Fruit fly (Drosophila melanogaster) S2 (cell line): ENCODE results near the gene CheA84a.
A peak's percentile ranks its signal among the peaks of the same experiment; 100 is the strongest.

Source experiments
- CG8478 ChIP-seq: fragments of >200 bp; optimal IDR thresholded peaks from 2 replicates; lab custom pipeline; 2018
- CTCF ChIP-seq, 2 experiments: fragments of >200 bp; optimal IDR thresholded peaks; 2 replicates each; lab custom pipeline; 2018

The CheA84a gene

DNA sequence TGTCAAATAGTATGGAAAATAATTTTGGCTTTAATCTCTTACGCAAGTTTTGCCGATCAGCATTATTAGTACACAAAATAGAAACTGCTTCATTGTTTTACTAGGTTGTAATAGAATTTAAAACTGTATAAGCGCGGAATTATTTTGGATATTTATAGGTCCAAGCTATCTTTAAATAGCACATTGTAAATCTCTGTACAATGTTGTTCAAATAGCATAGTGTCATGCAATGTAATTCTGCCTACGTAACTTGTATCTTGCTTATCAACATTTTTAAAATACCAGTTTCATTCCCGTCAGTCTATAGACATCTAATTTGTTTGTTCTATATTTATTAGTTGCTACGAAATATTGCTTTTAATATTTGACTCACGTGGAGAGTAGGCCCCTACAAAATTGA is at the start of gene CheA84a:
Gene CheA84a, minus strand, starts transcription at position 101 of the 400 bp plus-strand sequence.
- TF ChIP-seq CTCF (optimal IDR thresholded peaks at IDR 0.05; lab: Kevin White, UChicago) (no peak), CG8478 (lab: Kevin White, UChicago) (no peak)

DNA sequence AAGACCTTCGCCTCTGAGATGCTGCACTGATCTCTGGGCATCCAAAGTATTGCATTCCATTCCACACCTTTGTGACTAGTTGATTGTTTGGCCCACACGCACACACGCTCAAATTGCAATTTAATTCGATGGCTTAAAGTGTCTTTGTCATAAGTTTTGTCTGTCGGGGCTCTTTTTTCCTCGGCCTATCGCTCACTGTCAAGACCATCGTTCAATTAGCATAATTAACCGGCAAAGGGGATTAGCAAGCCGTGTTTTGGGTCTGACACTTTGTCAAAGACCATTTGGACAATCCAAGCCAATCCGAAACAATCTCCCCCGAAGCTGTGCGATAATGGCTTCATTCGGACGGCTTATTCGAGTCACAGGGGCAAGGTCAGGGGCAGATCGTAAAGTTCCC is 49.7 kb upstream of the CheA84a start:
- TF ChIP-seq CG8478 (lab: Kevin White, UChicago) = no peak
- TF ChIP-seq CTCF (optimal IDR thresholded peaks at IDR 0.05; lab: Kevin White, UChicago) = no peak

- TF ChIP-seq CG8478 (lab: Kevin White, UChicago) = no peak
- TF ChIP-seq CTCF (optimal IDR thresholded peaks at IDR 0.05; lab: Kevin White, UChicago) = no peak
These were observed 46.9 kb upstream of the CheA84a start for dm6 chr3R:8251532-8251931.

DNA sequence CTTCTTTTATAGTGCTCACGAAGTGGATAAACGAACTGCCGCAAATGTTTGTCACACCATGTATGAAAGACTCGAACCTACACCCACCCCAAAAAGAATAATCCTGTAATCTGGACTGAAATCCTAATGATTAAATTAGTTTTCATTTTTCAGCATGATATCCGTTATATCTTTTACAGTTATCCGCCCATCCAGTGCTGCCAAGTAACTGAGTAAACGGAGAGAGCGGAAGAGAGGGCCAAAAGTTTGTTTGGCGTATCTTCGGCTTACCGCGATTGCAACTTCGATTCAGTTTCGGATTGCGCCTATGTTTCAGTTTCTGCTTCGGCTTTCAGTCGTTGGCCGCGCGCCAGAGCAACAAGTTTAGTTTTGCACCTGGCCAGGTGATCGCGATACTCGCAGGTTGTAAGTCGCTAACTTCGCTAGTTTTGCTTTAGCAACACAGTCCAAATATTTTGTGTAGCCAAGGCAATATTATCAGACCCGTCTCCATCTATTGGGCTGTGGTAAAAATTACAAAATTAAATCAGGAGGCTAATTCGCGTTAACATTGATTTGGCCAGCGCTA is 45.6 kb upstream of the CheA84a start, which contains the start of gene mtg:
Gene mtg, plus strand, starts transcription at position 332 of the 568 bp plus-strand sequence.
- TF ChIP-seq CG8478 (lab: Kevin White, UChicago) = no peak

- no peak for TF ChIP-seq CG8478 (lab: Kevin White, UChicago)
- no peak for TF ChIP-seq CTCF (optimal IDR thresholded peaks at IDR 0.05; lab: Kevin White, UChicago)
These were observed 43.5 kb upstream of the CheA84a start, which contains the start of gene CG15864 for dm6 chr3R:8248138-8248537. CG15864 (plus strand) TSS chr3R:8248438.

- TF ChIP-seq CTCF (optimal IDR thresholded peaks at IDR 0.05; lab: Kevin White, UChicago) (no peak), CG8478 (lab: Kevin White, UChicago) (no peak)
These were observed 39.1 kb upstream of the CheA84a start, which contains the start of the genes CG9636, CG18749 and CG33722 for dm6 chr3R:8243720-8244119. CG9636 (minus strand) TSS chr3R:8243792. CG18749 (plus strand) TSS chr3R:8244055. CG33722 (plus strand) TSS chr3R:8244055.

dm6 chr3R:8240302-8240682 is 35.7 kb upstream of the CheA84a start, which contains the start of gene Ada2b:
Ada2b (minus strand) TSS chr3R:8240515.
- TF ChIP-seq CTCF (optimal IDR thresholded peaks at IDR 0.05; lab: Kevin White, UChicago) = peak in 1 of 2 experiments; percentile 27
- no peak for TF ChIP-seq CG8478 (lab: Kevin White, UChicago)

DNA sequence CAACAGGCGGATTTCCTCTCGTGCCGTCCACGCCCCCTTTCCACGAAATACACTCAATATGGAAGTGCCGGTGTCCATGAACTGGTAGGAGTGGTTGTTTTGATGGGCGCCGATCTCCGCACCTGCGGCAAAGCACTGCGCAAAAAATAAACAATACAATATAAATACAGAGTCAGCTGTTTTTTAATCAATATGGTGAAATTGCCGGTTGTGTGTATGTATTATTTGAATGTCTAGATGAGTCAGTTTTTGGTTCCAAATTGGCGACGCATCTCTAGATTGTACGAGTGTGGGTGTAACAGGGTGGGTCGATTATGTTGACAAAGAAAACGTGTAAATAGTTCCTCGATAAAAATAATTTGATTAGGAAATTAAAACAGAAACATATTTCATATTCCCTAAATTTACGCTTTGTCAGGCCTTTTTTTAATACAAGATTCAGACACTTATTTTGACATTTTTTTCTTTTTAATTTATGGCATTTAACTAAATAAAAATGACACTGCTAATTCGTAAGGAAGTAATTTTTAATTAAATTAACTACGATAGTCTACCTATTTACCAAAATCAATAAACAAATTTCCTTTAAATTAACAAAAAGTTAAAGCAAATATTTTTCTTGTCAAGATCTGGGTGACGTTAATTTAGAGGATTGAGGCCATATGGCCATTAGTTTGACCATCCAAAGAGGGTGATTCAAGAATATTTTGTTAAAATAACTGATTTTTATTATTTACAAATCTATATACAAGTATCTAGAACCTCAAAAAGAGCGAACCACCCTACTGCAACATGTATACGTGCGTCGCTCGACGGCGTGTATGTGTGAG is 35.1 kb upstream of the CheA84a start:
- TF ChIP-seq CTCF (optimal IDR thresholded peaks at IDR 0.05; lab: Kevin White, UChicago) = no peak
- TF ChIP-seq CG8478 (lab: Kevin White, UChicago) = no peak

dm6 chr3R:8233864-8234263 is 29.2 kb upstream of the CheA84a start:
- TF ChIP-seq CG8478 (lab: Kevin White, UChicago) (no peak), CTCF (optimal IDR thresholded peaks at IDR 0.05; lab: Kevin White, UChicago) (no peak)

DNA sequence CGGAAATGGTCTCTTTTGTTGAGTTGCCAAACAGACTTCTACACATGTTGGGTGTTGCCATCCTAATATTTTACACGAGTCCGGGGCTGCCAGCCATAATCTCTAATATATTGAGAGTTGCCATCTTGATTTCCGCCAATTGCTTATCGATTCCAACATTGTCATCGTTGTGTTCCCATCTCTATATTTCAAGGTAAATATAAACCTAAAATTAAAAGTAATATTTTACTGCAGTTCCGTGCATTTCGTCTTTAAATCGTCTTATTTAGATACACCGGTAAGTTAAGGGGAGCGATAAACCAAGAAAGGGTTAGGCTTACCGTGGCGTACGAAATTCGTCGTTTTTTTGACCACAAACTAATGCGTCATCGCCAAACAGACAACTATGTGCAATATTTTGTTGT is 28.7 kb upstream of the CheA84a start, which contains the start of gene PolI:
Gene PolI, plus strand, starts transcription at position 138 of the 404 bp plus-strand sequence.
- peak; percentile 51 to 70 for TF ChIP-seq CTCF (optimal IDR thresholded peaks at IDR 0.05; lab: Kevin White, UChicago)
- no peak for TF ChIP-seq CG8478 (lab: Kevin White, UChicago)

dm6 chr3R:8227344-8227743 is 22.7 kb upstream of the CheA84a start:
- no peak for TF ChIP-seq CG8478 (lab: Kevin White, UChicago)
- TF ChIP-seq CTCF (optimal IDR thresholded peaks at IDR 0.05; lab: Kevin White, UChicago) = no peak

DNA sequence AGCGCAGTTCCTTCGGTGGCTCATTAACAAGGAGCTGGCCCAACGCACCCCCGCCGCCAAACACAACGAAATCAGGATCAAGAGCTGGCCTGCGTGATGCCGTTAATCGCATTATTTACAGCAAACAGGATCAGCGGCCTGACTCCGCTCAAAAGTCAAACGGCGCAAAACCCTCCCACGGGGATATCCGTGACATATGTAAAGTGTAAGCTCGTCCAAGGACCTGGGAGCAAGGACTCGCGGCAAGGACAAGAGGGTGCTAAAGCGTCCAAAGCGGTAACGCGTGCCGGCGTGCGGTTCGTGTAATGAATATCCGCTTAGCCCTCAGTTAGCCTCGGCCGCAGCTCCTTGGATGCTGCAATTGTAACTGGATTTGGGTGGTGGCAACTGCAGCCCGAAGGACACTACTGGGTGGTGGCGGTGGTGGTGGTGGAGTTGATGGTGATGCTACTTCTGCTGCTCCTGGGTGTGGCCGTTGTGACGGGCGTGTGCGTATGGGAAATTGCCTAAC is 20.9 kb upstream of the CheA84a start:
- TF ChIP-seq CG8478 (lab: Kevin White, UChicago) (no peak), CTCF (optimal IDR thresholded peaks at IDR 0.05; lab: Kevin White, UChicago) (no peak)

- no peak for TF ChIP-seq CTCF (optimal IDR thresholded peaks at IDR 0.05; lab: Kevin White, UChicago)
- TF ChIP-seq CG8478 (lab: Kevin White, UChicago) = no peak
These were observed 20.3 kb upstream of the CheA84a start for dm6 chr3R:8224726-8225460.

- no peak for TF ChIP-seq CTCF (optimal IDR thresholded peaks at IDR 0.05; lab: Kevin White, UChicago)
These were observed 18.5 kb upstream of the CheA84a start for dm6 chr3R:8223074-8223597.
